Worm (Caenorhabditis elegans) whole organism, L1 larva: ENCODE measurements around the gene lact-1.
A peak's percentile ranks its signal among the peaks of the same experiment; 100 is the strongest.

ENCODE experiments used
- C04F5.9 ChIP-seq: sonication (generic microtip); optimal IDR thresholded peaks from 2 replicates; lab custom pipeline; 2016; ENCODE audit warnings: missing genetic modification characterization, missing compliant biosample characterization
- C16A3.4 ChIP-seq: fragments of 150-350 bp; optimal IDR thresholded peaks from 2 replicates; lab custom pipeline; 2014; ENCODE audit warnings: missing biosample characterization, missing genetic modification characterization
- C34B4.2 ChIP-seq: sonication (generic microtip); optimal IDR thresholded peaks from 2 replicates; lab custom pipeline; 2017; ENCODE audit warnings: mild to moderate bottlenecking, missing genetic modification characterization, missing compliant biosample characterization
- F16B12.6 ChIP-seq: fragments of 150-350 bp; optimal IDR thresholded peaks from 2 replicates; lab custom pipeline; 2014; ENCODE audit warnings: missing biosample characterization, missing genetic modification characterization
- aha-1 ChIP-seq: fragments of 150-350 bp; optimal IDR thresholded peaks from 2 replicates; lab custom pipeline; 2014; ENCODE audit warnings: missing biosample characterization, missing genetic modification characterization
- alr-1 ChIP-seq: fragments of 200-800 bp; sonication (Bioruptor generic); optimal IDR thresholded peaks from 2 replicates; lab custom pipeline; 2018; ENCODE audit warnings: borderline replicate concordance, mild to moderate bottlenecking, missing genetic modification characterization, missing compliant biosample characterization
- aly-2 ChIP-seq: fragments of 150-350 bp; optimal IDR thresholded peaks from 2 replicates; lab custom pipeline; 2014; ENCODE audit warnings: missing biosample characterization, missing genetic modification characterization
- ama-1 ChIP-seq: fragments of 150-350 bp; optimal IDR thresholded peaks from 2 replicates; lab custom pipeline; 2014
- blmp-1 ChIP-seq: fragments of 150-350 bp; optimal IDR thresholded peaks from 2 replicates; lab custom pipeline; 2014; ENCODE audit warnings: missing biosample characterization, missing genetic modification characterization
- ceh-63 ChIP-seq: fragments of 200-800 bp; sonication (Bioruptor generic); optimal IDR thresholded peaks from 2 replicates; lab custom pipeline; 2018; ENCODE audit warnings: mild to moderate bottlenecking, missing genetic modification characterization, missing compliant biosample characterization
- ceh-82 ChIP-seq, 3 experiments: fragments of 150-350 bp in 1 of 3; sonication (generic microtip) in 2 of 3; optimal IDR thresholded peaks; 2 replicates each; lab custom pipeline; 2014 to 2017; ENCODE audit warnings: missing biosample characterization in 3 of 3, missing genetic modification characterization in 3 of 3
- dpl-1 ChIP-seq, 3 experiments: fragments of 150-350 bp in 2 of 3; sonication (generic microtip) in 1 of 3; optimal IDR thresholded peaks; 2 replicates each; lab custom pipeline; 2014 to 2017; ENCODE audit warnings: missing biosample characterization in 3 of 3, missing genetic modification characterization in 3 of 3, missing genetic modification reagents in 3 of 3
- dsc-1 ChIP-seq: sonication (generic microtip); optimal IDR thresholded peaks from 2 replicates; lab custom pipeline; 2016; ENCODE audit warnings: mild to moderate bottlenecking, missing genetic modification characterization, missing compliant biosample characterization
- fkh-10 ChIP-seq: sonication (generic microtip); optimal IDR thresholded peaks from 2 replicates; lab custom pipeline; 2017; ENCODE audit warnings: missing biosample characterization, missing genetic modification reagents, missing genetic modification characterization
- fkh-4 ChIP-seq: sonication (generic microtip); optimal IDR thresholded peaks from 2 replicates; lab custom pipeline; 2016; ENCODE audit warnings: missing compliant biosample characterization, missing genetic modification characterization, borderline replicate concordance
- fkh-8 ChIP-seq: sonication (generic microtip); optimal IDR thresholded peaks from 2 replicates; lab custom pipeline; 2016; ENCODE audit warnings: mild to moderate bottlenecking, missing genetic modification characterization, missing compliant biosample characterization
- fos-1 ChIP-seq: fragments of 150-350 bp; optimal IDR thresholded peaks from 2 replicates; lab custom pipeline; 2014; ENCODE audit warnings: missing biosample characterization, missing genetic modification characterization
- hlh-17 ChIP-seq: fragments of 200-800 bp; sonication (Bioruptor generic); optimal IDR thresholded peaks from 2 replicates; lab custom pipeline; 2018; ENCODE audit warnings: missing genetic modification characterization, mild to moderate bottlenecking, missing compliant biosample characterization, moderate library complexity, borderline replicate concordance
- hlh-4 ChIP-seq: sonication (generic microtip); optimal IDR thresholded peaks from 2 replicates; lab custom pipeline; 2016; ENCODE audit warnings: mild to moderate bottlenecking, missing genetic modification characterization, missing compliant biosample characterization
- irx-1 ChIP-seq: sonication (generic microtip); optimal IDR thresholded peaks from 2 replicates; lab custom pipeline; 2016; ENCODE audit warnings: missing genetic modification characterization, missing compliant biosample characterization
- isw-1 ChIP-seq: fragments of 200-800 bp; sonication (Bioruptor generic); IDR thresholded peaks from 2 replicates; pipeline ENCODE4 v1.3.6; 2022; ENCODE audit warnings: missing genetic modification characterization, missing compliant biosample characterization
- jun-1 ChIP-seq: fragments of 150-350 bp; optimal IDR thresholded peaks from 2 replicates; lab custom pipeline; 2014; ENCODE audit warnings: missing biosample characterization, missing genetic modification reagents, missing genetic modification characterization
- lin-13 ChIP-seq: fragments of 150-350 bp; optimal IDR thresholded peaks from 2 replicates; lab custom pipeline; 2014; ENCODE audit warnings: missing biosample characterization, missing genetic modification reagents, missing genetic modification characterization
- lin-14 ChIP-seq: fragments of 200-800 bp; sonication (Bioruptor generic); optimal IDR thresholded peaks from 2 replicates; lab custom pipeline; 2018; ENCODE audit warnings: mild to moderate bottlenecking, missing genetic modification characterization, moderate library complexity, missing compliant biosample characterization
- lin-15B ChIP-seq: fragments of 150-350 bp; sonication (generic microtip); optimal IDR thresholded peaks from 3 replicates; lab custom pipeline; 2014; ENCODE audit warnings: missing biosample characterization, missing genetic modification characterization
- lin-35 ChIP-seq, 2 experiments: fragments of 150-350 bp; optimal IDR thresholded peaks; 2 replicates each; lab custom pipeline; 2014; ENCODE audit warnings: missing biosample characterization in 2 of 2, missing genetic modification characterization in 2 of 2, missing genetic modification reagents in 2 of 2
- mab-9 ChIP-seq: fragments of 200-800 bp; sonication (Bioruptor generic); IDR thresholded peaks from 2 replicates; pipeline ENCODE4 v1.3.6; 2022; ENCODE audit warnings: missing genetic modification reagents, missing genetic modification characterization, missing compliant biosample characterization
- mdl-1 ChIP-seq, 2 experiments: fragments of 150-350 bp; optimal IDR thresholded peaks; 2 replicates each; lab custom pipeline; 2014 to 2017; ENCODE audit warnings: missing biosample characterization in 2 of 2, missing genetic modification characterization in 2 of 2, inconsistent platforms in 1 of 2
- mef-2 ChIP-seq: fragments of 150-350 bp; optimal IDR thresholded peaks from 2 replicates; lab custom pipeline; 2014; ENCODE audit warnings: missing biosample characterization, missing genetic modification characterization
- mep-1 ChIP-seq: fragments of 150-350 bp; optimal IDR thresholded peaks from 2 replicates; lab custom pipeline; 2014; ENCODE audit warnings: missing biosample characterization, missing genetic modification characterization
- nhr-237 ChIP-seq: fragments of 150-350 bp; optimal IDR thresholded peaks from 2 replicates; lab custom pipeline; 2014; ENCODE audit warnings: missing biosample characterization, missing genetic modification characterization
- nhr-71 ChIP-seq: sonication (generic microtip); optimal IDR thresholded peaks from 2 replicates; lab custom pipeline; 2016; ENCODE audit warnings: mild to moderate bottlenecking, missing genetic modification characterization, moderate library complexity, missing compliant biosample characterization
- nhr-77 ChIP-seq: fragments of 150-350 bp; optimal IDR thresholded peaks from 2 replicates; lab custom pipeline; 2014; ENCODE audit warnings: missing biosample characterization, missing genetic modification characterization
- nhr-90 ChIP-seq: sonication (generic microtip); optimal IDR thresholded peaks from 2 replicates; lab custom pipeline; 2016; ENCODE audit warnings: mild to moderate bottlenecking, missing genetic modification characterization, missing compliant biosample characterization; ENCODE audit not compliant: poor library complexity
- pax-3 ChIP-seq: fragments of 200-800 bp; sonication (Bioruptor generic); optimal IDR thresholded peaks from 2 replicates; lab custom pipeline; 2018; ENCODE audit warnings: mild to moderate bottlenecking, missing genetic modification characterization, moderate library complexity, missing compliant biosample characterization
- rnt-1 ChIP-seq: sonication (generic microtip); optimal IDR thresholded peaks from 2 replicates; lab custom pipeline; 2016; ENCODE audit warnings: mild to moderate bottlenecking, missing genetic modification characterization, moderate library complexity, missing compliant biosample characterization
- skn-1 ChIP-seq: fragments of 150-350 bp; optimal IDR thresholded peaks from 2 replicates; lab custom pipeline; 2014; ENCODE audit warnings: missing biosample characterization, missing genetic modification characterization
- snpc-4 ChIP-seq: fragments of 150-350 bp; optimal IDR thresholded peaks from 2 replicates; lab custom pipeline; 2014; ENCODE audit warnings: missing biosample characterization, missing genetic modification characterization
- snu-23 ChIP-seq: sonication (generic microtip); optimal IDR thresholded peaks from 2 replicates; lab custom pipeline; 2016; ENCODE audit warnings: missing genetic modification characterization, missing compliant biosample characterization
- sptf-1 ChIP-seq: fragments of 150-350 bp; optimal IDR thresholded peaks from 2 replicates; lab custom pipeline; 2014; ENCODE audit warnings: missing biosample characterization, missing genetic modification characterization
- sup-37 ChIP-seq: fragments of 200-800 bp; sonication (Bioruptor generic); optimal IDR thresholded peaks from 2 replicates; lab custom pipeline; 2018; ENCODE audit warnings: mild to moderate bottlenecking, missing genetic modification characterization, missing compliant biosample characterization
- tbx-2 ChIP-seq: sonication (generic microtip); optimal IDR thresholded peaks from 2 replicates; lab custom pipeline; 2016; ENCODE audit warnings: missing genetic modification characterization, missing compliant biosample characterization
- tlp-1 ChIP-seq: fragments of 150-350 bp; optimal IDR thresholded peaks from 2 replicates; lab custom pipeline; 2014; ENCODE audit warnings: missing biosample characterization, missing genetic modification characterization
- unc-130 ChIP-seq: fragments of 150-350 bp; optimal IDR thresholded peaks from 2 replicates; lab custom pipeline; 2017; ENCODE audit warnings: missing biosample characterization, missing genetic modification characterization, inconsistent platforms
- unc-30 ChIP-seq: sonication (generic microtip); optimal IDR thresholded peaks from 2 replicates; lab custom pipeline; 2017; ENCODE audit warnings: missing biosample characterization, missing genetic modification characterization
- unc-62 ChIP-seq: fragments of 150-350 bp; optimal IDR thresholded peaks from 2 replicates; lab custom pipeline; 2014; ENCODE audit warnings: missing biosample characterization, missing genetic modification reagents, missing genetic modification characterization
- unc-86 ChIP-seq: sonication (generic microtip); optimal IDR thresholded peaks from 2 replicates; lab custom pipeline; 2016; ENCODE audit warnings: missing genetic modification characterization, missing compliant biosample characterization
- unc-98 ChIP-seq: fragments of 200-800 bp; sonication (Bioruptor generic); IDR thresholded peaks from 2 replicates; pipeline ENCODE4 v1.3.6; 2022; ENCODE audit warnings: missing genetic modification characterization, missing compliant biosample characterization
- xbp-1 ChIP-seq: sonication (generic microtip); optimal IDR thresholded peaks from 2 replicates; lab custom pipeline; 2016; ENCODE audit warnings: missing genetic modification characterization, missing compliant biosample characterization
- zag-1 ChIP-seq: fragments of 150-350 bp; optimal IDR thresholded peaks from 2 replicates; lab custom pipeline; 2014; ENCODE audit warnings: missing biosample characterization, missing genetic modification characterization

lact-1 gene

DNA sequence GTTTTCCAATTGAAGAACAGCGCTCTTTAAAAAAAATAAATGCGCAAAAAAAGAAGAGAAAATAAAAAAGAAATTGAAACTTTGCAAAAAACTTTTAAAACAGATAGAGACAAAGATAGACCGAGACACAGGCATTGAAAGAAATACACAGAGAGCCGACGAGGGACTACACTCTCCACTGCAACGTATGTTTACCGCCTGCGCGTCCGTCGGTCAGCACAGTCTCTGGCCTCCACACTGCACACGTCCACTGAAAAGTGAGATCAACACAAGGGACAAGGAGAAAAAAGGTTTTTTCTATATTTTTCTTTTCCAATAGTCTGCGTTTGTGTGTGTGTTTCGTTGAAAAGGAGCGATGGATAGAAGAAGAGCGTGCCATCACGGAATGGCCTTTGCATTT lies 46.3 kb upstream of the lact-1 start (continued):
- TF ChIP-seq lin-35 (GFP tag; optimal IDR thresholded peaks at IDR 0.05; lab: Kevin White, UChicago): peak; percentile 10 to 14
- peak in 2 of 3 experiments; percentile 15 to 27 for TF ChIP-seq dpl-1 (GFP tag; optimal IDR thresholded peaks at IDR 0.05; lab: Kevin White, UChicago)
- TF ChIP-seq blmp-1: peak; percentile 51
- TF ChIP-seq dsc-1 (tag; lab: Kevin White, UChicago): no peak
- TF ChIP-seq tlp-1 (tag; lab: Kevin White, UChicago): no peak
- TF ChIP-seq ama-1: no peak
- TF ChIP-seq C34B4.2 (tag; lab: Kevin White, UChicago): no peak
- TF ChIP-seq snu-23 (GFP tag; lab: Kevin White, UChicago): peak; percentile 85
- TF ChIP-seq nhr-71 (tag; lab: Kevin White, UChicago): peak; percentile 69
- peak; percentile 58 for TF ChIP-seq tbx-2 (tag; lab: Kevin White, UChicago)
- no peak for TF ChIP-seq lin-15B (tag; lab: Kevin White, UChicago)
- TF ChIP-seq sup-37 (GFP tag; lab: Kevin White, UChicago): no peak
- TF ChIP-seq mdl-1 (tag; optimal IDR thresholded peaks at IDR 0.05; lab: Kevin White, UChicago): peak in 1 of 2 experiments; percentile 65
- no peak for TF ChIP-seq C16A3.4 (tag; lab: Kevin White, UChicago)
- peak; percentile 26 for TF ChIP-seq jun-1
- peak; percentile 60 for TF ChIP-seq nhr-237
- peak; percentile 97 for TF ChIP-seq lin-14 (GFP tag; lab: Kevin White, UChicago)
- peak; percentile 47 for TF ChIP-seq isw-1 (GFP tag; lab: Robert Waterston, UW)
- peak; percentile 12 for TF ChIP-seq nhr-77
- TF ChIP-seq rnt-1 (tag; lab: Kevin White, UChicago): peak; percentile 57
- peak; percentile 34 for TF ChIP-seq mef-2 (tag; lab: Kevin White, UChicago)
- TF ChIP-seq zag-1 (tag; lab: Kevin White, UChicago): no peak
- TF ChIP-seq unc-62 (GFP tag; lab: Kevin White, UChicago): no peak
- TF ChIP-seq pax-3 (tag; lab: Kevin White, UChicago): no peak

DNA sequence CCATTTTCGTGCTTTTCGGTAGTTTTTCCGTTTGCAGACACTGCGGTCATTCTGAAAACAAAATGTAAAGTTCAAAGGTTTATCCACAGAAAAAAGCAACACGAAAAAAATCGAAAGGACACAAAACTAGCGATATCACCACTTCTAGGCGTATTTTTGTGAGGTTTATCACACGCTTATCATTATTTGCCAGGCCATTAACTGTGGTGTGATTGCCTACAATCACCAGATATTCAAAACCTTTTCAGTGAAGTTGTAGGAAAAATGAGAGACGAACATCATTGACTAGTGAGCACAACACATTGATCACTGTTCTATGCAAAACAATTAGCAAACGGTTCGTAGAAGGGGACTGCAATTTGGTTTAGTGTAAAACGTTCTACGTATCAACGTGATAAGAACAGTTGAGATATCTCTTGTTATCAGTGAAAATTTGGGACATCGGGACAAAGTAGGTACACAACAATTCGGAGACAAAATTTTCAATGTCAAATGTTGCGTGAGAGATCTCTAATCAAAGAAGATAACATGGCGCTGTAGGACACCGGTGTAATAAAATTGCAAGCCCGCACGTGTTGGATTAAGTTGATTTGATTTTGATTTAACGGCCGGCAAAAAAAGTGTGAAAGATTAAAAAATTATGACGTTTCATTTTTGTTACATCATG lies 45.5 kb upstream of the lact-1 start, which contains the start of gene sur-5:
Gene sur-5, minus strand, starts transcription at position 51 of the 667 bp plus-strand sequence.
- no peak for TF ChIP-seq unc-30
- no peak for TF ChIP-seq sup-37 (GFP tag; lab: Kevin White, UChicago)
- no peak for TF ChIP-seq unc-98 (GFP tag; lab: Robert Waterston, UW)
- TF ChIP-seq fkh-4 (tag; lab: Kevin White, UChicago): no peak
- peak in 1 of 2 experiments; percentile 74 for TF ChIP-seq mdl-1 (tag; optimal IDR thresholded peaks at IDR 0.05; lab: Kevin White, UChicago)
- peak in 1 of 2 experiments; percentile 28 for TF ChIP-seq lin-35 (GFP tag; optimal IDR thresholded peaks at IDR 0.05; lab: Kevin White, UChicago)
- no peak for TF ChIP-seq aha-1 (tag; lab: Kevin White, UChicago)
- no peak for TF ChIP-seq xbp-1 (tag; lab: Kevin White, UChicago)
- TF ChIP-seq lin-13: no peak
- no peak for TF ChIP-seq ama-1
- TF ChIP-seq nhr-90: no peak
- no peak for TF ChIP-seq ceh-82 (tag; optimal IDR thresholded peaks at IDR 0.05; lab: Kevin White, UChicago)
- TF ChIP-seq irx-1: no peak
- no peak for TF ChIP-seq fkh-10 (GFP tag; lab: Kevin White, UChicago)
- no peak for TF ChIP-seq skn-1
- no peak for TF ChIP-seq mab-9 (GFP tag; lab: Robert Waterston, UW)
- TF ChIP-seq snu-23 (GFP tag; lab: Kevin White, UChicago): peak; percentile 26
- no peak for TF ChIP-seq aly-2 (tag; lab: Kevin White, UChicago)
- TF ChIP-seq mep-1 (tag; lab: Kevin White, UChicago): no peak
- no peak for TF ChIP-seq isw-1 (GFP tag; lab: Robert Waterston, UW)
- no peak for TF ChIP-seq snpc-4 (tag; lab: Kevin White, UChicago)
- no peak for TF ChIP-seq unc-86 (tag; lab: Kevin White, UChicago)
- TF ChIP-seq unc-62 (GFP tag; lab: Kevin White, UChicago): no peak
- TF ChIP-seq tlp-1 (tag; lab: Kevin White, UChicago): no peak
- TF ChIP-seq pax-3 (tag; lab: Kevin White, UChicago): no peak
- peak; percentile 17 for TF ChIP-seq unc-130 (tag; lab: Kevin White, UChicago)
- TF ChIP-seq hlh-4: no peak
- TF ChIP-seq C04F5.9 (tag; lab: Kevin White, UChicago): no peak
- no peak for TF ChIP-seq F16B12.6 (tag; lab: Kevin White, UChicago)
- TF ChIP-seq hlh-17: no peak
- TF ChIP-seq fos-1 (tag; lab: Kevin White, UChicago): no peak
- TF ChIP-seq alr-1: no peak
- no peak for TF ChIP-seq C34B4.2 (tag; lab: Kevin White, UChicago)
- TF ChIP-seq ceh-63 (GFP tag; lab: Kevin White, UChicago): no peak
- TF ChIP-seq sptf-1 (tag; lab: Kevin White, UChicago): no peak
- no peak for TF ChIP-seq tbx-2 (tag; lab: Kevin White, UChicago)
- peak; percentile 77 for TF ChIP-seq lin-14 (GFP tag; lab: Kevin White, UChicago)
- no peak for TF ChIP-seq fkh-8 (tag; lab: Kevin White, UChicago)
